Fruit fly (Drosophila melanogaster) whole organism, prepupa: ENCODE results near the gene pzg.

Source experiments
- Blimp-1 ChIP-seq: fragments of 200-800 bp; sonication (Bioruptor generic); optimal IDR thresholded peaks from 3 replicates; lab custom pipeline; 2017; ENCODE audit warnings: missing biosample characterization, missing genetic modification characterization, mild to moderate bottlenecking, moderate library complexity, missing genetic modification reagents
- CG10631 ChIP-seq: fragments of 200-800 bp; sonication (Bioruptor generic); optimal IDR thresholded peaks from 2 replicates; lab custom pipeline; 2016; ENCODE audit warnings: missing biosample characterization, missing genetic modification characterization
- CG32006 ChIP-seq: fragments of 200-800 bp; sonication (Bioruptor generic); optimal IDR thresholded peaks from 3 replicates; lab custom pipeline; 2017; ENCODE audit warnings: missing biosample characterization, mild to moderate bottlenecking, missing genetic modification characterization
- CG6276 ChIP-seq: fragments of 200-800 bp; sonication (Bioruptor generic); optimal IDR thresholded peaks from 2 replicates; lab custom pipeline; 2017; ENCODE audit warnings: missing biosample characterization, mild to moderate bottlenecking, missing genetic modification characterization
- Ets96B ChIP-seq: fragments of 200-800 bp; optimal IDR thresholded peaks from 2 replicates; lab custom pipeline; 2019; ENCODE audit warnings: missing biosample characterization, mild to moderate bottlenecking, missing genetic modification characterization, moderate library complexity
- Lpt ChIP-seq: fragments of 200-800 bp; sonication (Bioruptor generic); optimal IDR thresholded peaks from 3 replicates; lab custom pipeline; 2016; ENCODE audit warnings: missing biosample characterization, missing genetic modification characterization
- acj6 ChIP-seq: fragments of 200-800 bp; sonication (Bioruptor generic); optimal IDR thresholded peaks from 3 replicates; lab custom pipeline; 2016; ENCODE audit warnings: missing biosample characterization, missing genetic modification characterization
- eg ChIP-seq: fragments of 200-800 bp; sonication (Bioruptor generic); IDR thresholded peaks from 3 replicates; pipeline ENCODE4 v1.3.6; 2022; ENCODE audit warnings: missing biosample characterization, missing genetic modification characterization
- fd85E ChIP-seq: fragments of 200-800 bp; sonication (Bioruptor generic); optimal IDR thresholded peaks from 3 replicates; lab custom pipeline; 2016; ENCODE audit warnings: missing biosample characterization, missing genetic modification characterization

- TF ChIP-seq fd85E (GFP tag; lab: Kevin White, UChicago) = no peak
- peak; percentile 66 for TF ChIP-seq CG32006 (GFP tag; lab: Kevin White, UChicago)
- no peak for TF ChIP-seq Lpt (GFP tag; lab: Kevin White, UChicago)
- TF ChIP-seq Ets96B = no peak
- no peak for TF ChIP-seq Blimp-1
- TF ChIP-seq CG10631 (GFP tag; lab: Kevin White, UChicago) = peak; percentile 17
- peak; percentile 35 for TF ChIP-seq acj6 (GFP tag; lab: Kevin White, UChicago)
- TF ChIP-seq CG6276 (GFP tag; lab: Kevin White, UChicago) = peak; percentile 52
- no peak for TF ChIP-seq eg (GFP tag; lab: Robert Waterston, UW)
These were observed 36.1 kb downstream of the pzg start for dm6 chr3L:21321807-21322503.
